Worm (Caenorhabditis elegans) whole organism, L4 larva: ENCODE measurements around the gene hda-6.

ENCODE experiments used
- F26F4.8 ChIP-seq: fragments of 200-800 bp; sonication (Bioruptor generic); conservative IDR thresholded peaks from 2 replicates; pipeline ENCODE4 v1.3.6; 2022; ENCODE audit warnings: missing genetic modification characterization, missing compliant biosample characterization
- F37D6.2 ChIP-seq: sonication (generic microtip); optimal IDR thresholded peaks from 2 replicates; lab custom pipeline; 2016; ENCODE audit warnings: mild to moderate bottlenecking, missing genetic modification characterization, missing compliant biosample characterization
- F44E2.7 ChIP-seq: fragments of 200-800 bp; sonication (Bioruptor generic); IDR thresholded peaks from 2 replicates; pipeline ENCODE4 v2.1.2; 2022; ENCODE audit warnings: missing genetic modification characterization, missing compliant biosample characterization
- T20F7.1 ChIP-seq: fragments of 200-800 bp; sonication (Bioruptor generic); optimal IDR thresholded peaks from 2 replicates; lab custom pipeline; 2018; ENCODE audit warnings: mild to moderate bottlenecking, missing genetic modification characterization, missing compliant biosample characterization
- aha-1 ChIP-seq: fragments of 150-350 bp; peaks from one replicate; lab custom pipeline; 2014; ENCODE audit warnings: missing biosample characterization, missing genetic modification characterization
- arid-1 ChIP-seq: fragments of 200-800 bp; sonication (Bioruptor generic); conservative IDR thresholded peaks from 2 replicates; pipeline ENCODE4 v1.3.6; 2022; ENCODE audit warnings: missing genetic modification reagents, missing genetic modification characterization, missing compliant biosample characterization
- attf-4 ChIP-seq: sonication (generic microtip); optimal IDR thresholded peaks from 3 replicates; lab custom pipeline; 2017; ENCODE audit warnings: missing biosample characterization, missing genetic modification characterization
- ceh-20 ChIP-seq: fragments of 200-800 bp; sonication (Bioruptor generic); IDR thresholded peaks from 2 replicates; pipeline ENCODE4 v1.3.6; 2022; ENCODE audit warnings: missing genetic modification reagents, missing genetic modification characterization, missing compliant biosample characterization
- ceh-62 ChIP-seq: sonication (generic microtip); optimal IDR thresholded peaks from 2 replicates; lab custom pipeline; 2017; ENCODE audit warnings: missing biosample characterization, missing genetic modification characterization
- ceh-82 ChIP-seq: sonication (generic microtip); optimal IDR thresholded peaks from 2 replicates; lab custom pipeline; 2017; ENCODE audit warnings: missing biosample characterization, missing genetic modification characterization
- ctbp-1 ChIP-seq: fragments of 200-800 bp; sonication (Bioruptor generic); IDR thresholded peaks from 2 replicates; pipeline ENCODE4 v1.3.6; 2022; ENCODE audit warnings: missing genetic modification reagents, missing genetic modification characterization, missing compliant biosample characterization
- daf-12 ChIP-seq: fragments of 150-350 bp; optimal IDR thresholded peaks from 2 replicates; lab custom pipeline; 2014; ENCODE audit warnings: missing biosample characterization, missing genetic modification reagents, missing genetic modification characterization
- daf-8 ChIP-seq: fragments of 200-800 bp; sonication (Bioruptor generic); IDR thresholded peaks from 2 replicates; pipeline ENCODE4 v1.3.6; 2022; ENCODE audit warnings: missing genetic modification characterization, missing compliant biosample characterization
- dmd-6 ChIP-seq: fragments of 200-800 bp; sonication (Bioruptor generic); IDR thresholded peaks from 2 replicates; pipeline ENCODE4 v1.3.6; 2022; ENCODE audit warnings: missing genetic modification reagents, missing genetic modification characterization, missing compliant biosample characterization
- dmd-8 ChIP-seq: fragments of 200-800 bp; sonication (Bioruptor generic); IDR thresholded peaks from 2 replicates; pipeline ENCODE4 v1.3.6; 2022; ENCODE audit warnings: missing genetic modification characterization, missing compliant biosample characterization
- dpl-1 ChIP-seq: fragments of 150-350 bp; optimal IDR thresholded peaks from 2 replicates; lab custom pipeline; 2014; ENCODE audit warnings: missing biosample characterization, missing genetic modification reagents, missing genetic modification characterization
- dve-1 ChIP-seq: sonication (generic microtip); optimal IDR thresholded peaks from 2 replicates; lab custom pipeline; 2017; ENCODE audit warnings: antibody characterized with exemption, mild to moderate bottlenecking, missing genetic modification characterization, missing compliant biosample characterization; ENCODE audit not compliant: insufficient read depth
- fkh-10 ChIP-seq: fragments of 150-350 bp; optimal IDR thresholded peaks from 2 replicates; lab custom pipeline; 2014; ENCODE audit warnings: missing biosample characterization, missing genetic modification reagents, missing genetic modification characterization
- fos-1 ChIP-seq: fragments of 150-350 bp; optimal IDR thresholded peaks from 2 replicates; lab custom pipeline; 2014; ENCODE audit warnings: missing biosample characterization, missing genetic modification characterization
- hif-1 ChIP-seq, 2 experiments: sonication (generic microtip); optimal IDR thresholded peaks; 2 replicates each; lab custom pipeline; 2016 to 2017; ENCODE audit warnings: missing compliant biosample characterization in 2 of 2, missing genetic modification characterization in 2 of 2, missing genetic modification reagents in 2 of 2, missing genotype in 2 of 2, mild to moderate bottlenecking in 1 of 2
- jun-1 ChIP-seq: fragments of 150-350 bp; optimal IDR thresholded peaks from 2 replicates; lab custom pipeline; 2014; ENCODE audit warnings: missing biosample characterization, missing genetic modification reagents, missing genetic modification characterization
- lin-1 ChIP-seq: fragments of 200-800 bp; sonication (Bioruptor generic); IDR thresholded peaks from 2 replicates; pipeline ENCODE4 v1.3.6; 2022; ENCODE audit warnings: missing genetic modification reagents, missing genetic modification characterization, missing compliant biosample characterization
- lin-38 ChIP-seq: fragments of 200-800 bp; sonication (Bioruptor generic); IDR thresholded peaks from 2 replicates; pipeline ENCODE4 v1.3.6; 2022; ENCODE audit warnings: missing genetic modification reagents, missing genetic modification characterization, missing compliant biosample characterization
- lir-3 ChIP-seq: sonication (generic microtip); optimal IDR thresholded peaks from 2 replicates; lab custom pipeline; 2016; ENCODE audit warnings: mild to moderate bottlenecking, missing genetic modification characterization, missing compliant biosample characterization
- lsy-2 ChIP-seq, 2 experiments: fragments of 150-350 bp in 1 of 2; sonication (generic microtip) in 1 of 2; optimal IDR thresholded peaks; 2 replicates each; lab custom pipeline; 2014 to 2017; ENCODE audit warnings: missing biosample characterization in 2 of 2, missing genetic modification characterization in 2 of 2
- madf-9 ChIP-seq: fragments of 200-800 bp; sonication (Bioruptor generic); conservative IDR thresholded peaks from 2 replicates; pipeline ENCODE4 v1.3.6; 2022; ENCODE audit warnings: missing genetic modification reagents, missing genetic modification characterization, missing compliant biosample characterization
- mdl-1 ChIP-seq, 2 experiments: fragments of 150-350 bp in 1 of 2; sonication (generic microtip) in 1 of 2; optimal IDR thresholded peaks; 2 replicates each; lab custom pipeline; 2014 to 2017; ENCODE audit warnings: missing biosample characterization in 2 of 2, missing genetic modification characterization in 2 of 2
- mep-1 ChIP-seq: fragments of 150-350 bp; sonication (generic microtip); optimal IDR thresholded peaks from 3 replicates; lab custom pipeline; 2014; ENCODE audit warnings: missing biosample characterization, missing genetic modification characterization
- mes-2 ChIP-seq: sonication (generic microtip); optimal IDR thresholded peaks from 2 replicates; lab custom pipeline; 2016; ENCODE audit warnings: missing genotype, mild to moderate bottlenecking, missing genetic modification characterization, missing compliant biosample characterization; ENCODE audit not compliant: poor library complexity, severe bottlenecking
- mxl-2 ChIP-seq: fragments of 200-800 bp; sonication (Bioruptor generic); conservative IDR thresholded peaks from 2 replicates; pipeline ENCODE4 v1.3.6; 2022; ENCODE audit warnings: missing genetic modification reagents, missing genetic modification characterization, missing compliant biosample characterization
- mxl-3 ChIP-seq: fragments of 200-800 bp; sonication (Bioruptor generic); optimal IDR thresholded peaks from 2 replicates; lab custom pipeline; 2018; ENCODE audit warnings: mild to moderate bottlenecking, missing genetic modification characterization, missing compliant biosample characterization
- nhr-11 ChIP-seq: fragments of 150-350 bp; optimal IDR thresholded peaks from 2 replicates; lab custom pipeline; 2014; ENCODE audit warnings: missing biosample characterization, missing genetic modification characterization
- nhr-48 ChIP-seq: sonication (generic microtip); optimal IDR thresholded peaks from 2 replicates; lab custom pipeline; 2016; ENCODE audit warnings: mild to moderate bottlenecking, missing genetic modification characterization, missing compliant biosample characterization
- nhr-6 ChIP-seq: fragments of 150-350 bp; optimal IDR thresholded peaks from 2 replicates; lab custom pipeline; 2014; ENCODE audit warnings: missing biosample characterization, missing genetic modification characterization
- nhr-76 ChIP-seq: fragments of 150-350 bp; optimal IDR thresholded peaks from 2 replicates; lab custom pipeline; 2014; ENCODE audit warnings: missing biosample characterization, missing genetic modification characterization
- pha-4 ChIP-seq, 2 experiments: fragments of 150-350 bp in 1 of 2; fragments of 200-800 bp in 1 of 2; sonication (Bioruptor generic) in 1 of 2; IDR thresholded peaks in 1 of 2; optimal IDR thresholded peaks in 1 of 2; 2 replicates each; pipeline versions ENCODE4 v1.3.6 to Lab custom; 2014 to 2022; ENCODE audit warnings: missing genetic modification characterization in 2 of 2, missing genetic modification reagents in 2 of 2, missing biosample characterization in 1 of 2, missing compliant biosample characterization in 1 of 2
- php-3 ChIP-seq: fragments of 200-800 bp; sonication (Bioruptor generic); IDR thresholded peaks from 2 replicates; pipeline ENCODE4 v1.3.6; 2022; ENCODE audit warnings: missing genetic modification reagents, missing genetic modification characterization, missing compliant biosample characterization
- pqm-1 ChIP-seq: sonication (generic microtip); optimal IDR thresholded peaks from 2 replicates; lab custom pipeline; 2017; ENCODE audit warnings: missing biosample characterization, missing genetic modification characterization
- rbr-2 ChIP-seq: sonication (generic microtip); optimal IDR thresholded peaks from 2 replicates; lab custom pipeline; 2016; ENCODE audit warnings: missing genotype, missing genetic modification characterization, missing compliant biosample characterization
- sdz-12 ChIP-seq: fragments of 200-800 bp; sonication (Bioruptor generic); optimal IDR thresholded peaks from 2 replicates; lab custom pipeline; 2018; ENCODE audit warnings: mild to moderate bottlenecking, missing genetic modification characterization, missing compliant biosample characterization
- snpc-1.2 ChIP-seq: fragments of 200-800 bp; sonication (Bioruptor generic); IDR thresholded peaks from 2 replicates; pipeline ENCODE4 v1.3.6; 2022; ENCODE audit warnings: missing genetic modification reagents, missing genetic modification characterization, missing compliant biosample characterization
- unc-130 ChIP-seq: sonication (generic microtip); optimal IDR thresholded peaks from 2 replicates; lab custom pipeline; 2016; ENCODE audit warnings: missing genetic modification reagents, missing genetic modification characterization, missing compliant biosample characterization
- zag-1 ChIP-seq: fragments of 150-350 bp; optimal IDR thresholded peaks from 2 replicates; lab custom pipeline; 2014; ENCODE audit warnings: missing biosample characterization, missing genetic modification characterization
- zfp-2 ChIP-seq: sonication (generic microtip); optimal IDR thresholded peaks from 2 replicates; lab custom pipeline; 2016; ENCODE audit warnings: mild to moderate bottlenecking, missing genetic modification characterization, missing compliant biosample characterization
- zfp-3 ChIP-seq: fragments of 200-800 bp; sonication (Bioruptor generic); conservative IDR thresholded peaks from 2 replicates; pipeline ENCODE4 v1.3.6; 2022; ENCODE audit warnings: missing genetic modification reagents, missing genetic modification characterization, missing compliant biosample characterization
- ztf-7 ChIP-seq: fragments of 150-350 bp; optimal IDR thresholded peaks from 2 replicates; lab custom pipeline; 2014; ENCODE audit warnings: missing biosample characterization, missing genetic modification characterization

The hda-6 gene

ce11 chrIV:5374321-5374720 lies 10.2 kb upstream of the hda-6 start (continued):
- TF ChIP-seq nhr-76 (tag; lab: Kevin White, UChicago): no peak
- no peak for TF ChIP-seq daf-8
- peak; percentile 37 for TF ChIP-seq dmd-6
- TF ChIP-seq, all 104 proteins: peak for 8

ce11 chrIV:5370914-5371313 lies 6.8 kb upstream of the hda-6 start:
- TF ChIP-seq mxl-3: no peak
- TF ChIP-seq lsy-2 (tag; optimal IDR thresholded peaks at IDR 0.05; lab: Kevin White, UChicago): peak in 1 of 2 experiments; percentile 58
- TF ChIP-seq pha-4 (GFP tag; IDR thresholded peaks at IDR 0.05; lab: Robert Waterston, UW): peak; percentile 53; the same call in 1 of the 2 replicates
- no peak for TF ChIP-seq pha-4 (tag; optimal IDR thresholded peaks at IDR 0.05; lab: Kevin White, UChicago)
- TF ChIP-seq zfp-2 (tag; lab: Kevin White, UChicago): no peak
- 0 out of 2 replicates have a peak, but pooled peaks have one; percentile 15 for TF ChIP-seq F44E2.7 (GFP tag; lab: Robert Waterston, UW)
- TF ChIP-seq daf-8: no peak
- no peak for TF ChIP-seq nhr-11
- TF ChIP-seq F26F4.8 (GFP tag; lab: Robert Waterston, UW): no peak
- TF ChIP-seq mxl-2 (GFP tag; lab: Robert Waterston, UW): no peak
- peak; percentile 49; the same call in 1 of the 2 replicates for TF ChIP-seq snpc-1.2
- TF ChIP-seq mep-1: peak; percentile 20
- TF ChIP-seq lir-3 (tag; lab: Kevin White, UChicago): no peak
- no peak for TF ChIP-seq daf-12 (tag; lab: Kevin White, UChicago)
- no peak for TF ChIP-seq ceh-20 (GFP tag; lab: Robert Waterston, UW)
- no peak for TF ChIP-seq php-3 (GFP tag; lab: Robert Waterston, UW)
- no peak for TF ChIP-seq jun-1 (tag; lab: Kevin White, UChicago)
- no peak for TF ChIP-seq hif-1 (tag; optimal IDR thresholded peaks at IDR 0.05; lab: Kevin White, UChicago)
- TF ChIP-seq lin-1 (GFP tag; lab: Robert Waterston, UW): no peak
- 0 out of 2 replicates have a peak, but pooled peaks have one; percentile 36 for TF ChIP-seq madf-9
- peak; percentile 33 for TF ChIP-seq dpl-1
- no peak for TF ChIP-seq zag-1 (tag; lab: Kevin White, UChicago)
- no peak for TF ChIP-seq ctbp-1 (GFP tag; lab: Robert Waterston, UW)
- TF ChIP-seq mes-2 (tag; lab: Kevin White, UChicago): peak; percentile 46
- no peak for TF ChIP-seq zfp-3 (GFP tag; lab: Robert Waterston, UW)
- no peak for TF ChIP-seq fos-1 (tag; lab: Kevin White, UChicago)
- TF ChIP-seq dmd-8 (GFP tag; lab: Robert Waterston, UW): no peak
- peak; percentile 43 for TF ChIP-seq aha-1 (tag; lab: Kevin White, UChicago)
- no peak for TF ChIP-seq ztf-7
- TF ChIP-seq ceh-62: no peak
- TF ChIP-seq ceh-82 (tag; lab: Kevin White, UChicago): no peak
- TF ChIP-seq pqm-1 (tag; lab: Kevin White, UChicago): no peak
- TF ChIP-seq lin-38 (GFP tag; lab: Robert Waterston, UW): peak; percentile 58
- peak; percentile 25 for TF ChIP-seq nhr-6
- no peak for TF ChIP-seq rbr-2 (tag; lab: Kevin White, UChicago)
- TF ChIP-seq dve-1 (tag; lab: Kevin White, UChicago): peak; percentile 47
- no peak for TF ChIP-seq nhr-48
- TF ChIP-seq attf-4 (tag; lab: Kevin White, UChicago): no peak
- TF ChIP-seq sdz-12: no peak
- TF ChIP-seq mdl-1 (tag; optimal IDR thresholded peaks at IDR 0.05; lab: Kevin White, UChicago): no peak
- no peak for TF ChIP-seq F37D6.2 (tag; lab: Kevin White, UChicago)
- no peak for TF ChIP-seq fkh-10 (GFP tag; lab: Kevin White, UChicago)
- no peak for TF ChIP-seq T20F7.1
- no peak for TF ChIP-seq arid-1 (GFP tag; lab: Robert Waterston, UW)
- no peak for TF ChIP-seq dmd-6
- peak; percentile 2 for TF ChIP-seq unc-130 (GFP tag; lab: Kevin White, UChicago)
